Fruit fly (Drosophila melanogaster): Measurements from ENCODE around the gene Mondo.

DNA sequence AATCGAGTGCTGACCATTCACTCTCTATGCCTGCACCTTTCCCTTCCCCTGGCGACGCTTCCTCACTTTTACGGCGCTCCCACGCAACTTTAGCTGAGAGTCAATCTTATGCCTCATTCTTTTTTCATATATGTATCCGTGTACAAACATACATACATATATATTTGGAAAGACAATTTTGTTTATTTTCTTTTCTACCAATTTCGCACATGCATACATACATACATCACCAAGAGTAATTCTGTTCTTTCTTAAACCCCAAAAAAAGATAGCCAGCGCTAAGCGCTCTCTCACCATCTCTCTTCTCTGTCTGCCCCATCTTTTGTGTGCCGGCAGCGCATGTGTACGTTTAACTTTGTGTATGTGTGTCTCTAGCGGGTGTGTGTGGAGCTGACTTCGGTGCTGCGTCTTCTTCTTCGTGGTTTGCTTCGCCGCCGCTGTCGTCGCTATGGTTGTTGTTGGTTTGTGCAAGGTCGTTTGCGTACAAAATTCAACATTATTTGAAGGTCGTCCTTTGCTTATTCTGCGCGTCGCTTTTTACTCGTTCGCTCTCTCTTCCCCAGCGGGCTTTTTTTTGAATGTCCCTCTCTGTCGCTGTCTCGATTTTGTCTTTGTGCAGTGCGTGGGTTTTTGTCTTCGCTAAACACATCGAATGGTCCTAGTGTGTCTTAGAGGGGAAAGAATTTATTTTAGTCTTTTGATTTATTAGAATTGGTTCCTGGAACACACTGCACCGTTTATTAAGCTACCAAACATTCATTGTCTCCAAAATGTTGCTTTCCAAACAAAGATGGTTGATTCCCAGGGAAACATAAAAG is 59.1 kb downstream of the Mondo start:
- no peak for TF ChIP-seq psq (optimal IDR thresholded peaks at IDR 0.05)
- no peak for TF ChIP-seq insv (optimal IDR thresholded peaks at IDR 0.05)
- no peak for TF ChIP-seq h (optimal IDR thresholded peaks at IDR 0.05)

Measured in Kc167 (cell line).